Fruit fly (Drosophila melanogaster): ENCODE results near the gene mge.

mge gene

DNA sequence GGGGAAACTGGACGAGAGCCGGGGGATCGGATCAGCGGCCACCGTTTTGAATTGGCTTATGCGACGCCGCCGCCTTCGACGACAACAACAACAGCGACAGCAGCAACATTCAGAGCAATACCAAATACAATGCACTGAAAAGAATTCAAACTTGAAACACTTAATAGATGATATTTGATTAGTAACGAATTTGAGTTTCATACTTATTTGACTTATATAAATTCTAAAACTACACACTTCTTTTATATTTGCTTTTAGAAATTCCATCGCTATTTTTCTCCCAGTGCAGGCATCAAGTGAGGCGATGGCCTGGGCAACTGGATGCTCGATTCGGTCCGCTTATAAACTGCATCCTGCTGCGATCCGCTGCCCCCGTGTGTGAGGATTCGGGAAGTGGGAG lies 41.7 kb downstream of the mge start (continued):
- TF ChIP-seq prd (optimal IDR thresholded peaks at IDR 0.05) (no peak), prd (GFP tag; IDR thresholded peaks at IDR 0.05) (peak; percentile 64), eyg (GFP tag; optimal IDR thresholded peaks at IDR 0.05) (no peak), Oli (tag; optimal IDR thresholded peaks at IDR 0.05) (peak; percentile 15), CG7963 (GFP tag; IDR thresholded peaks at IDR 0.05; ENCODE audit: partially characterized antibody) (no peak), chinmo (GFP tag; IDR thresholded peaks at IDR 0.05; ENCODE audit: partially characterized antibody) (no peak), CG8388 (GFP tag; optimal IDR thresholded peaks at IDR 0.05) (peak; percentile 29), ttk (GFP tag; IDR thresholded peaks at IDR 0.05) (no peak), CG8281 (tag; optimal IDR thresholded peaks at IDR 0.05) (no peak), CG12391 (tag; optimal IDR thresholded peaks at IDR 0.05) (peak; percentile 37), CG31365 (tag; optimal IDR thresholded peaks at IDR 0.05) (no peak), chif (GFP tag; optimal IDR thresholded peaks at IDR 0.05) (peak; percentile 32 to 58), Sox100B (GFP tag; optimal IDR thresholded peaks at IDR 0.05) (no peak), shn (GFP tag; optimal IDR thresholded peaks at IDR 0.05) (no peak), Hand (GFP tag; optimal IDR thresholded peaks at IDR 0.05) (no peak), CG14667 (GFP tag; IDR thresholded peaks at IDR 0.05) (no peak; the same call in 1 of the 2 replicates), sima (GFP tag; optimal IDR thresholded peaks at IDR 0.05) (no peak), CG13123 (GFP tag; optimal IDR thresholded peaks at IDR 0.05) (no peak), nerfin-1 (tag; optimal IDR thresholded peaks at IDR 0.05) (no peak), toy (GFP tag; IDR thresholded peaks at IDR 0.05) (no peak), Side (GFP tag; optimal IDR thresholded peaks at IDR 0.05) (no peak), CG17829 (tag; optimal IDR thresholded peaks at IDR 0.05) (peak; percentile 27), ac (GFP tag; optimal IDR thresholded peaks at IDR 0.05) (no peak), vvl (GFP tag; IDR thresholded peaks at IDR 0.05) (peak; percentile 48; the same call in 1 of the 2 replicates), zfh1 (GFP tag; IDR thresholded peaks at IDR 0.05) (peak; percentile 56; the same call in 2 of the 3 replicates), CG9727 (GFP tag; optimal IDR thresholded peaks at IDR 0.05) (peak; percentile 69), Bdp1 (GFP tag; optimal IDR thresholded peaks at IDR 0.05) (no peak), zfh2 (GFP tag; optimal IDR thresholded peaks at IDR 0.05) (no peak), CG6683 (GFP tag; optimal IDR thresholded peaks at IDR 0.05) (no peak), CG12219 (GFP tag; optimal IDR thresholded peaks at IDR 0.05) (no peak), CHES-1-like (GFP tag; optimal IDR thresholded peaks at IDR 0.05) (no peak), CG1024 (GFP tag; IDR thresholded peaks at IDR 0.05) (0 out of 2 replicates have a peak, but pooled peaks have one; percentile 25), pan (optimal IDR thresholded peaks at IDR 0.05) (no peak), pan (GFP tag; optimal IDR thresholded peaks at IDR 0.05 in 1 of 2, IDR thresholded peaks at IDR 0.05 in 1 of 2) (no peak), CG2678 (tag; optimal IDR thresholded peaks at IDR 0.05) (no peak), jing (GFP tag; optimal IDR thresholded peaks at IDR 0.05) (no peak), sisA (GFP tag; IDR thresholded peaks at IDR 0.05) (peak; percentile 44), CG6813 (GFP tag; optimal IDR thresholded peaks at IDR 0.05) (no peak), nmo (GFP tag; optimal IDR thresholded peaks at IDR 0.05) (peak; percentile 35), Dref (GFP tag; IDR thresholded peaks at IDR 0.05) (no peak), CG8290 (GFP tag; optimal IDR thresholded peaks at IDR 0.05) (no peak), CG8290 (tag; optimal IDR thresholded peaks at IDR 0.05) (no peak), CG2875 (GFP tag; optimal IDR thresholded peaks at IDR 0.05) (no peak), CG6689 (GFP tag; IDR thresholded peaks at IDR 0.05) (peak; percentile 53), H15 (GFP tag; IDR thresholded peaks at IDR 0.05) (no peak), Hr51 (GFP tag; optimal IDR thresholded peaks at IDR 0.05) (peak in 1 of 2 experiments; percentile 1), chm (GFP tag; IDR thresholded peaks at IDR 0.05) (no peak), CG4707 (GFP tag; optimal IDR thresholded peaks at IDR 0.05) (no peak), MBD-R2 (GFP tag; IDR thresholded peaks at IDR 0.05) (no peak), Hmx (GFP tag; optimal IDR thresholded peaks at IDR 0.05) (no peak), hb (GFP tag; IDR thresholded peaks at IDR 0.05; ENCODE audit: partially characterized antibody) (no peak), bab2 (GFP tag; optimal IDR thresholded peaks at IDR 0.05) (no peak)

Measured in whole organism, embryonic.